Comparison of ENCODE assay signal across 5 worm cellular contexts in the genomic region with DNA sequence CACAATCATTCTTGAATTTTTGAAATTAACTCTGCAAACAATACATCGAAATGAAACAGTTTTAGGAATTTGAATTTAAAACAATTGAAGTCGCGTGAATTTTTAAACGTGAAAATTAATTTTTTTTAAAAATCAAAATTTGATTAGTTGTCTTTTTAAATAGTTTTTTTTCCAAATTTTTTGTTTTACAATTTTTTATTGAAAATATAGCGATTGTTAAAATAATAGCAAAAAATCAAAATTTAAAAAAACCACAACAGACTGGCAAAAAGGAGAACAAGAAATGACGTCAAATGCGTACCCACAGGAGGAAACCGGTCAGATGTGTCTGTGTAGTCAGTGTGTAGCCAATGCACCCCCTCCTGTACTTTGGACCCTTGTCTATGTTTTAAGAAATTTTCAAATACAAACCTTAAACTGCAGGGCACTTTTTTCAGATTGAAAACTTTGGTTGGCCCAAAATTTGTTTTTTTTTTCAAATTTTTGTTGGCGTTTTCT.
TF ChIP-seq lines count a peak whose summit lies in the region.

Gene Y73C8B.1 (minus strand): TSS at position 51 of the 498 bp plus-strand sequence.
Gene Y73C8B.5 (plus strand): TSS at position 437 of the 498 bp plus-strand sequence.

TF ChIP-seq in whole organism, L1 larva, 84 proteins besides CTCF, POLR2A, EP300 and RAD21 (continues in another document):
- no peak for TF ChIP-seq nhr-12 (tag; optimal IDR thresholded peaks at IDR 0.05; lab: Kevin White, UChicago)
- TF ChIP-seq sox-4 (tag; optimal IDR thresholded peaks at IDR 0.05; lab: Kevin White, UChicago) = no peak
- no peak for TF ChIP-seq rnt-1 (tag; optimal IDR thresholded peaks at IDR 0.05; lab: Kevin White, UChicago)
- peak; percentile 2 for TF ChIP-seq nhr-85 (tag; lab: Kevin White, UChicago)
- TF ChIP-seq elt-2 (tag; optimal IDR thresholded peaks at IDR 0.05; lab: Kevin White, UChicago) = no peak
- no peak for TF ChIP-seq dsc-1 (tag; optimal IDR thresholded peaks at IDR 0.05; lab: Kevin White, UChicago)
- no peak for TF ChIP-seq nhr-90 (tag; optimal IDR thresholded peaks at IDR 0.05; lab: Kevin White, UChicago; ENCODE audit: poor library complexity)
- TF ChIP-seq aly-2 (tag; optimal IDR thresholded peaks at IDR 0.05; lab: Kevin White, UChicago) = no peak
- TF ChIP-seq snu-23 (GFP tag; optimal IDR thresholded peaks at IDR 0.05; lab: Kevin White, UChicago) = peak; percentile 8
- TF ChIP-seq vab-15 (tag; optimal IDR thresholded peaks at IDR 0.05; lab: Kevin White, UChicago) = no peak
- no peak for TF ChIP-seq lin-15B (tag; optimal IDR thresholded peaks at IDR 0.05; lab: Kevin White, UChicago)
- no peak for TF ChIP-seq alr-1 (tag; optimal IDR thresholded peaks at IDR 0.05; lab: Kevin White, UChicago; ENCODE audit: borderline replicate concordance)
- peak; percentile 33 for TF ChIP-seq nhr-20 (tag; optimal IDR thresholded peaks at IDR 0.05; lab: Kevin White, UChicago)
- no peak for TF ChIP-seq zip-4 (GFP tag; optimal IDR thresholded peaks at IDR 0.05; lab: Kevin White, UChicago)
- TF ChIP-seq grh-1 (GFP tag; IDR thresholded peaks at IDR 0.05; lab: Robert Waterston, UW) = peak; percentile 61
- no peak for TF ChIP-seq sup-37 (GFP tag; optimal IDR thresholded peaks at IDR 0.05; lab: Kevin White, UChicago)
- no peak for TF ChIP-seq ceh-90 (tag; optimal IDR thresholded peaks at IDR 0.05; lab: Kevin White, UChicago)
- TF ChIP-seq nhr-11 (tag; optimal IDR thresholded peaks at IDR 0.05; lab: Kevin White, UChicago) = peak; percentile 42

TF ChIP-seq in whole organism, L2 larva, 48 proteins besides CTCF, POLR2A, EP300 and RAD21:
- TF ChIP-seq F13H6.1 (tag; optimal IDR thresholded peaks at IDR 0.05; lab: Kevin White, UChicago) = peak; percentile 8
- TF ChIP-seq nhr-25 (tag; optimal IDR thresholded peaks at IDR 0.05; lab: Kevin White, UChicago) = peak; percentile 51
- no peak for TF ChIP-seq sma-3 (GFP tag; optimal IDR thresholded peaks at IDR 0.05; lab: Kevin White, UChicago)
- TF ChIP-seq lin-39 (tag; optimal IDR thresholded peaks at IDR 0.05; lab: Kevin White, UChicago) = no peak
- TF ChIP-seq mab-5 (tag; optimal IDR thresholded peaks at IDR 0.05; lab: Kevin White, UChicago) = no peak
- no peak for TF ChIP-seq peb-1 (tag; optimal IDR thresholded peaks at IDR 0.05; lab: Kevin White, UChicago)
- TF ChIP-seq gmeb-1 (tag; optimal IDR thresholded peaks at IDR 0.05; lab: Kevin White, UChicago) = no peak
- TF ChIP-seq lin-13 (GFP tag; optimal IDR thresholded peaks at IDR 0.05; lab: Kevin White, UChicago) = no peak
- no peak for TF ChIP-seq R02D3.7 (tag; optimal IDR thresholded peaks at IDR 0.05; lab: Kevin White, UChicago)
- TF ChIP-seq sma-9 (GFP tag; optimal IDR thresholded peaks at IDR 0.05; lab: Kevin White, UChicago) = peak; percentile 34
- TF ChIP-seq sma-9 (tag; optimal IDR thresholded peaks at IDR 0.05; lab: Kevin White, UChicago) = no peak
- TF ChIP-seq nhr-11 (tag; optimal IDR thresholded peaks at IDR 0.05; lab: Kevin White, UChicago) = peak; percentile 47
- TF ChIP-seq nhr-129 (tag; optimal IDR thresholded peaks at IDR 0.05; lab: Kevin White, UChicago) = peak; percentile 9
- TF ChIP-seq lsy-2 (tag; optimal IDR thresholded peaks at IDR 0.05; lab: Kevin White, UChicago) = peak in 1 of 2 experiments; percentile 14

TF ChIP-seq in whole organism, L3 larva, 47 proteins besides CTCF, POLR2A, EP300 and RAD21:
- TF ChIP-seq nfya-1 (tag; optimal IDR thresholded peaks at IDR 0.05; lab: Kevin White, UChicago; ENCODE audit: insufficient read depth) (peak; percentile 22), elt-1 (tag; optimal IDR thresholded peaks at IDR 0.05; lab: Kevin White, UChicago) (no peak), ztf-11 (tag; optimal IDR thresholded peaks at IDR 0.05; lab: Kevin White, UChicago) (no peak), fkh-2 (tag; optimal IDR thresholded peaks at IDR 0.05; lab: Kevin White, UChicago) (no peak), lin-39 (tag; optimal IDR thresholded peaks at IDR 0.05; lab: Kevin White, UChicago) (no peak), nhr-76 (tag; optimal IDR thresholded peaks at IDR 0.05; lab: Kevin White, UChicago) (no peak), nhr-25 (tag; optimal IDR thresholded peaks at IDR 0.05; lab: Kevin White, UChicago) (peak; percentile 37), ceh-9 (tag; optimal IDR thresholded peaks at IDR 0.05; lab: Kevin White, UChicago) (no peak), lsy-12 (tag; optimal IDR thresholded peaks at IDR 0.05; lab: Kevin White, UChicago) (no peak), eor-1 (tag; optimal IDR thresholded peaks at IDR 0.05; lab: Kevin White, UChicago) (no peak), sea-2 (GFP tag; optimal IDR thresholded peaks at IDR 0.05; lab: Kevin White, UChicago) (no peak), ztf-4 (tag; optimal IDR thresholded peaks at IDR 0.05; lab: Kevin White, UChicago) (no peak), fkh-10 (GFP tag; optimal IDR thresholded peaks at IDR 0.05; lab: Kevin White, UChicago) (no peak), nhr-23 (tag; optimal IDR thresholded peaks at IDR 0.05; lab: Kevin White, UChicago) (peak; percentile 41), nhr-237 (tag; optimal IDR thresholded peaks at IDR 0.05; lab: Kevin White, UChicago) (no peak), jun-1 (tag; optimal IDR thresholded peaks at IDR 0.05; lab: Kevin White, UChicago) (no peak), nhr-11 (tag; optimal IDR thresholded peaks at IDR 0.05; lab: Kevin White, UChicago) (peak; percentile 85), pqm-1 (tag; optimal IDR thresholded peaks at IDR 0.05; lab: Kevin White, UChicago) (no peak), elt-2 (tag; optimal IDR thresholded peaks at IDR 0.05; lab: Kevin White, UChicago) (peak; percentile 28), nhr-77 (tag; optimal IDR thresholded peaks at IDR 0.05; lab: Kevin White, UChicago) (no peak)
TF ChIP-seq in whole organism, L3 larva: peak in this region for 5.

TF ChIP-seq in whole organism, L4 larva, 104 proteins besides CTCF, POLR2A, EP300 and RAD21 (continues in another document):
- TF ChIP-seq F10B5.3 (tag; optimal IDR thresholded peaks at IDR 0.05; lab: Kevin White, UChicago) (no peak), mes-2 (tag; optimal IDR thresholded peaks at IDR 0.05; lab: Kevin White, UChicago; ENCODE audit: poor library complexity, severe bottlenecking) (no peak), aly-2 (tag; optimal IDR thresholded peaks at IDR 0.05; lab: Kevin White, UChicago) (no peak), dve-1 (tag; optimal IDR thresholded peaks at IDR 0.05; lab: Kevin White, UChicago; ENCODE audit: insufficient read depth) (peak; percentile 35), cey-2 (tag; optimal IDR thresholded peaks at IDR 0.05; lab: Kevin White, UChicago; ENCODE audit: borderline replicate concordance, insufficient read depth) (no peak), lin-38 (GFP tag; IDR thresholded peaks at IDR 0.05; lab: Robert Waterston, UW) (peak; percentile 31; the same call in 1 of the 2 replicates), fkh-10 (GFP tag; optimal IDR thresholded peaks at IDR 0.05; lab: Kevin White, UChicago) (no peak), lsy-2 (tag; optimal IDR thresholded peaks at IDR 0.05; lab: Kevin White, UChicago) (peak in 1 of 2 experiments; percentile 11), nhr-76 (tag; optimal IDR thresholded peaks at IDR 0.05; lab: Kevin White, UChicago) (no peak), madf-5 (GFP tag; IDR thresholded peaks at IDR 0.05; lab: Robert Waterston, UW) (no peak), nhr-48 (tag; optimal IDR thresholded peaks at IDR 0.05; lab: Kevin White, UChicago) (peak; percentile 88), lin-15B (tag; optimal IDR thresholded peaks at IDR 0.05; lab: Kevin White, UChicago) (no peak), egl-43 (GFP tag; IDR thresholded peaks at IDR 0.05; lab: Robert Waterston, UW) (no peak), mep-1 (tag; optimal IDR thresholded peaks at IDR 0.05; lab: Kevin White, UChicago) (peak; percentile 20), lin-29 (GFP tag; IDR thresholded peaks at IDR 0.05; lab: Robert Waterston, UW) (no peak), hlh-30 (tag; optimal IDR thresholded peaks at IDR 0.05; lab: Kevin White, UChicago; ENCODE audit: insufficient read depth) (peak; percentile 3), F37D6.2 (tag; optimal IDR thresholded peaks at IDR 0.05; lab: Kevin White, UChicago) (no peak), nhr-77 (tag; optimal IDR thresholded peaks at IDR 0.05; lab: Kevin White, UChicago) (no peak), attf-4 (tag; optimal IDR thresholded peaks at IDR 0.05; lab: Kevin White, UChicago) (no peak), hif-1 (tag; optimal IDR thresholded peaks at IDR 0.05; lab: Kevin White, UChicago) (no peak)

TF ChIP-seq in whole organism, young adult, 124 proteins besides CTCF, POLR2A, EP300 and RAD21:
- TF ChIP-seq hlh-26 (GFP tag; conservative IDR thresholded peaks at IDR 0.05; lab: Robert Waterston, UW) (no peak), cebp-1 (GFP tag; IDR thresholded peaks at IDR 0.05; lab: Robert Waterston, UW) (no peak), cebp-1 (tag; optimal IDR thresholded peaks at IDR 0.05; lab: Kevin White, UChicago) (peak; percentile 2)
